Fruit fly (Drosophila melanogaster): ENCODE measurements around the gene TM9SF4.

dm6 chr2L:13780109-13780947 is 33.6 kb downstream of the TM9SF4 start, which contains the start of the genes CG9008 and p38b:
- TF ChIP-seq pita (GFP tag; optimal IDR thresholded peaks at IDR 0.05) (no peak), dm (GFP tag; optimal IDR thresholded peaks at IDR 0.05) (no peak), esg (GFP tag; conservative IDR thresholded peaks at IDR 0.05) (peak; percentile 57; the same call in 1 of the 2 replicates), en (GFP tag; optimal IDR thresholded peaks at IDR 0.05) (no peak), lbe (GFP tag; optimal IDR thresholded peaks at IDR 0.05) (peak; percentile 52), gfzf (GFP tag; optimal IDR thresholded peaks at IDR 0.05) (peak; percentile 58), Optix (GFP tag; IDR thresholded peaks at IDR 0.05) (no peak), CG13287 (GFP tag; IDR thresholded peaks at IDR 0.05; ENCODE audit: partially characterized antibody) (peak; percentile 43), Doc2 (GFP tag; IDR thresholded peaks at IDR 0.05) (no peak), sim (GFP tag; IDR thresholded peaks at IDR 0.05) (no peak), Deaf1 (tag; optimal IDR thresholded peaks at IDR 0.05) (peak; percentile 76), Nf-YB (GFP tag; optimal IDR thresholded peaks at IDR 0.05) (peak; percentile 81), CG11456 (GFP tag; IDR thresholded peaks at IDR 0.05) (peak; percentile 55; the same call in 2 of the 3 replicates), Xrp1 (GFP tag; IDR thresholded peaks at IDR 0.05) (peak; percentile 56; the same call in 1 of the 2 replicates)
